Worm (Caenorhabditis elegans) whole organism, L1 larva: Measurements from ENCODE around the gene sre-16.

Experiments
- aly-2 ChIP-seq: fragments of 150-350 bp; optimal IDR thresholded peaks from 2 replicates; lab custom pipeline; 2014; ENCODE audit warnings: missing biosample characterization, missing genetic modification characterization
- ceh-82 ChIP-seq, 3 experiments: fragments of 150-350 bp in 1 of 3; sonication (generic microtip) in 2 of 3; optimal IDR thresholded peaks; 2 replicates each; lab custom pipeline; 2014 to 2017; ENCODE audit warnings: missing biosample characterization in 3 of 3, missing genetic modification characterization in 3 of 3
- ceh-90 ChIP-seq: sonication (generic microtip); optimal IDR thresholded peaks from 2 replicates; lab custom pipeline; 2016; ENCODE audit warnings: missing genetic modification characterization, missing compliant biosample characterization
- dpl-1 ChIP-seq, 3 experiments: fragments of 150-350 bp in 2 of 3; sonication (generic microtip) in 1 of 3; optimal IDR thresholded peaks; 2 replicates each; lab custom pipeline; 2014 to 2017; ENCODE audit warnings: missing biosample characterization in 3 of 3, missing genetic modification characterization in 3 of 3, missing genetic modification reagents in 3 of 3
- dsc-1 ChIP-seq: sonication (generic microtip); optimal IDR thresholded peaks from 2 replicates; lab custom pipeline; 2016; ENCODE audit warnings: mild to moderate bottlenecking, missing genetic modification characterization, missing compliant biosample characterization
- efl-1 ChIP-seq, 4 experiments: fragments of 150-350 bp; optimal IDR thresholded peaks in 3 of 4; peaks in 1 of 4; 1 replicate in 1 of 4; 2 replicates in 3 of 4; lab custom pipeline; 2014; ENCODE audit warnings: missing biosample characterization in 2 of 4, missing genetic modification characterization in 2 of 4, missing genetic modification reagents in 2 of 4
- efl-3 ChIP-seq: fragments of 200-800 bp; sonication (Bioruptor generic); optimal IDR thresholded peaks from 2 replicates; lab custom pipeline; 2018; ENCODE audit warnings: mild to moderate bottlenecking, missing genetic modification characterization, missing compliant biosample characterization
- egl-13 ChIP-seq: sonication (generic microtip); optimal IDR thresholded peaks from 2 replicates; lab custom pipeline; 2016; ENCODE audit warnings: missing genotype, missing genetic modification reagents, missing genetic modification characterization, missing compliant biosample characterization
- elt-3 ChIP-seq, 6 experiments: fragments of 150-350 bp in 1 of 6; sonication (generic microtip); optimal IDR thresholded peaks; 2 replicates each; lab custom pipeline; 2017 to 2018; ENCODE audit warnings: missing biosample characterization in 6 of 6, missing genetic modification characterization in 6 of 6, inconsistent platforms in 1 of 6
- fkh-10 ChIP-seq: sonication (generic microtip); optimal IDR thresholded peaks from 2 replicates; lab custom pipeline; 2017; ENCODE audit warnings: missing biosample characterization, missing genetic modification reagents, missing genetic modification characterization
- jun-1 ChIP-seq: fragments of 150-350 bp; optimal IDR thresholded peaks from 2 replicates; lab custom pipeline; 2014; ENCODE audit warnings: missing biosample characterization, missing genetic modification reagents, missing genetic modification characterization
- lin-14 ChIP-seq: fragments of 200-800 bp; sonication (Bioruptor generic); optimal IDR thresholded peaks from 2 replicates; lab custom pipeline; 2018; ENCODE audit warnings: mild to moderate bottlenecking, missing genetic modification characterization, moderate library complexity, missing compliant biosample characterization
- lin-15B ChIP-seq: fragments of 150-350 bp; sonication (generic microtip); optimal IDR thresholded peaks from 3 replicates; lab custom pipeline; 2014; ENCODE audit warnings: missing biosample characterization, missing genetic modification characterization
- lin-39 ChIP-seq: fragments of 150-350 bp; optimal IDR thresholded peaks from 2 replicates; lab custom pipeline; 2014; ENCODE audit warnings: missing biosample characterization, missing genetic modification reagents, missing genetic modification characterization
- lir-3 ChIP-seq: sonication (generic microtip); optimal IDR thresholded peaks from 2 replicates; lab custom pipeline; 2016; ENCODE audit warnings: mild to moderate bottlenecking, missing genetic modification characterization, moderate library complexity, missing compliant biosample characterization; ENCODE audit not compliant: poor library complexity
- lsy-2 ChIP-seq, 2 experiments: fragments of 150-350 bp; optimal IDR thresholded peaks; 2 replicates each; lab custom pipeline; 2014; ENCODE audit warnings: missing biosample characterization in 2 of 2, missing genetic modification characterization in 2 of 2
- mab-9 ChIP-seq: fragments of 200-800 bp; sonication (Bioruptor generic); IDR thresholded peaks from 2 replicates; pipeline ENCODE4 v1.3.6; 2022; ENCODE audit warnings: missing genetic modification reagents, missing genetic modification characterization, missing compliant biosample characterization
- mdl-1 ChIP-seq, 2 experiments: fragments of 150-350 bp; optimal IDR thresholded peaks; 2 replicates each; lab custom pipeline; 2014 to 2017; ENCODE audit warnings: missing biosample characterization in 2 of 2, missing genetic modification characterization in 2 of 2, inconsistent platforms in 1 of 2
- mef-2 ChIP-seq: fragments of 150-350 bp; optimal IDR thresholded peaks from 2 replicates; lab custom pipeline; 2014; ENCODE audit warnings: missing biosample characterization, missing genetic modification characterization
- nhr-11 ChIP-seq: fragments of 150-350 bp; optimal IDR thresholded peaks from 2 replicates; lab custom pipeline; 2014; ENCODE audit warnings: missing biosample characterization, missing genetic modification characterization
- nhr-237 ChIP-seq: fragments of 150-350 bp; optimal IDR thresholded peaks from 2 replicates; lab custom pipeline; 2014; ENCODE audit warnings: missing biosample characterization, missing genetic modification characterization
- pax-3 ChIP-seq: fragments of 200-800 bp; sonication (Bioruptor generic); optimal IDR thresholded peaks from 2 replicates; lab custom pipeline; 2018; ENCODE audit warnings: mild to moderate bottlenecking, missing genetic modification characterization, moderate library complexity, missing compliant biosample characterization
- rnt-1 ChIP-seq: sonication (generic microtip); optimal IDR thresholded peaks from 2 replicates; lab custom pipeline; 2016; ENCODE audit warnings: mild to moderate bottlenecking, missing genetic modification characterization, moderate library complexity, missing compliant biosample characterization
- skn-1 ChIP-seq: fragments of 150-350 bp; optimal IDR thresholded peaks from 2 replicates; lab custom pipeline; 2014; ENCODE audit warnings: missing biosample characterization, missing genetic modification characterization
- snpc-4 ChIP-seq: fragments of 150-350 bp; optimal IDR thresholded peaks from 2 replicates; lab custom pipeline; 2014; ENCODE audit warnings: missing biosample characterization, missing genetic modification characterization
- sptf-1 ChIP-seq: fragments of 150-350 bp; optimal IDR thresholded peaks from 2 replicates; lab custom pipeline; 2014; ENCODE audit warnings: missing biosample characterization, missing genetic modification characterization
- tbx-2 ChIP-seq: sonication (generic microtip); optimal IDR thresholded peaks from 2 replicates; lab custom pipeline; 2016; ENCODE audit warnings: missing genetic modification characterization, missing compliant biosample characterization
- unc-130 ChIP-seq: fragments of 150-350 bp; optimal IDR thresholded peaks from 2 replicates; lab custom pipeline; 2017; ENCODE audit warnings: missing biosample characterization, missing genetic modification characterization, inconsistent platforms
- unc-30 ChIP-seq: sonication (generic microtip); optimal IDR thresholded peaks from 2 replicates; lab custom pipeline; 2017; ENCODE audit warnings: missing biosample characterization, missing genetic modification characterization
- unc-62 ChIP-seq: fragments of 150-350 bp; optimal IDR thresholded peaks from 2 replicates; lab custom pipeline; 2014; ENCODE audit warnings: missing biosample characterization, missing genetic modification reagents, missing genetic modification characterization
- unc-98 ChIP-seq: fragments of 200-800 bp; sonication (Bioruptor generic); IDR thresholded peaks from 2 replicates; pipeline ENCODE4 v1.3.6; 2022; ENCODE audit warnings: missing genetic modification characterization, missing compliant biosample characterization
- vab-15 ChIP-seq: sonication (generic microtip); optimal IDR thresholded peaks from 2 replicates; lab custom pipeline; 2017; ENCODE audit warnings: missing genotype, mild to moderate bottlenecking, missing genetic modification characterization, missing compliant biosample characterization
- zag-1 ChIP-seq: fragments of 150-350 bp; optimal IDR thresholded peaks from 2 replicates; lab custom pipeline; 2014; ENCODE audit warnings: missing biosample characterization, missing genetic modification characterization
- zip-4 ChIP-seq: fragments of 200-800 bp; sonication (Bioruptor generic); optimal IDR thresholded peaks from 2 replicates; lab custom pipeline; 2018; ENCODE audit warnings: mild to moderate bottlenecking, missing genetic modification characterization, moderate library complexity, missing compliant biosample characterization

Gene sre-16

DNA sequence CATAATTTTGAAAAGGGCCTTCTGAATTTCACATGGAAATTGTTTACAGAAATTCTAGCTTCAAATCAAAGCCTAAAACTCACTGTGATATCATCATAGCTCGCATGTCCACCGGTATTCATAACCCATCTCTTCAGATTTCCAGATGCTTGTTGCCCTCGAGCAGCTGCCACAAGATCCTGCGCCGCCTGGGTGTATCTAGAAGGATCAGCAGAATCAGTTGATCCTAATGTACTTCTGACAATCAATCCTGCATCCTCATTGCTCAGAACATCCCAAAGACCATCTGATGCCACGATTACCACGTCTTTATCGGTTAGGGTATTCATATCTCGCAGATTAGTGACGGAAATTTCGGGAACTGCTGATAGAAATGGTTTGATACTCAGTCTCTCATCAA, 30.0 kb upstream of the sre-16 start:
- TF ChIP-seq unc-130 (tag; lab: Kevin White, UChicago) (no peak), unc-62 (GFP tag; lab: Kevin White, UChicago) (no peak), aly-2 (tag; lab: Kevin White, UChicago) (no peak), snpc-4 (tag; lab: Kevin White, UChicago) (no peak), mab-9 (GFP tag; lab: Robert Waterston, UW) (no peak), lin-15B (tag; lab: Kevin White, UChicago) (no peak), efl-3 (GFP tag; lab: Kevin White, UChicago) (no peak), sptf-1 (tag; lab: Kevin White, UChicago) (no peak), zag-1 (no peak), elt-3 (tag; optimal IDR thresholded peaks at IDR 0.05; lab: Kevin White, UChicago) (no peak), lsy-2 (tag; optimal IDR thresholded peaks at IDR 0.05; lab: Kevin White, UChicago) (no peak), lin-14 (no peak), mef-2 (tag; lab: Kevin White, UChicago) (no peak), fkh-10 (GFP tag; lab: Kevin White, UChicago) (no peak)

DNA sequence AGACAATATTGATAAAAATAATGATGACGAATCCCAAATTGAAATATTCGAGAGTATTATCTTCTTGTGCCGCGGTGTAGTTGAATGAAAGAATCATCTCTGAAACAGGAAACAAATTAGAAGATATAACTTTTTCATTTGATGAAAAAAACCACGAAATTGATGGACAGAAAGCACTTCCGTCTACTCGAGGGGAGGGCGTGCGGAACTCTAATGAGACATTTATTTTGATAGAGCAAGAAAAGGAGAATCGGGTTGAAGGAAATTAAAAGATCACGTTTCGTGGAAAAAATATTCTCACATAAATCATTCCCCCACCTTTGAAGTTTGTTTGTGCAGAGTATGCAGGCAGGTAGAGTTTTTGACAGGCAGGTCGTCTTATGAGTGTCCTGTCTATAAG, 25.4 kb upstream of the sre-16 start, which contains the start of gene sre-14:
Gene sre-14, minus strand, starts transcription at position 101 of the 400 bp plus-strand sequence.
- TF ChIP-seq dsc-1 (tag; lab: Kevin White, UChicago) (peak; percentile 22), skn-1 (tag; lab: Kevin White, UChicago) (no peak)

DNA sequence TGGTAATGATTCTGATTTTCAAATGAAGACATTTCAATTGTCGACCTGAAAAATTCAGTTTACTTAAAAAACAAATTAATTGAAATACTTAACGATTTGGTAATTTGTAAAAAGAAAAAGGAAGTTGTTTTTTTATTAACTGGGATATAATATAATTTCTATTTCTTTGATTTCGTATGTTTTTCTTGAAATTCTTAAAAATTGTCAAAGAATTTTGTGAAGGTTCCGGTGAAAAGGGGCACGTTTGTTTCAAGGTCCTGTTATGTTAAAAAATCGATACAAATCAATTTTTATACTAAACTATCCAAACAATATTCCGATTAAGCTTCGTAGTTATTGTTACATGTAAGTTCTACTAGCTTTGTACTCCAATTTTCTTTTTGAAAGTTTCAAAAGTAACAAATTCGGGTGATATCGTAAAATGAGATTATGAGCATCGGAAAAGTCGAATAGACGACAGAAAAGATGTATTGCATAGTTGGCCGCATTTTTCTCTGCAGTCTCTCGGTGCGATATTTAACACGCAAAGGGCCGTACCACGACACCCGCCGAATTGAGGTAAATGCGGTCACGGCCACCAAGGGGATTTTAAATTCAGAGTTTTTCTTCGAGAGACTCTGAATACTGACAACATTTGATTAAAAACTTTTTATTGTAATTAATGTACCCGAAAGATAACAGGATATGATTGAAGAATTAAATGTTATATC, 23.4 kb upstream of the sre-16 start, which contains the start of gene Y39C12A.9:
Gene Y39C12A.9, minus strand, starts transcription at position 51 of the 710 bp plus-strand sequence.
- TF ChIP-seq unc-30 (tag; lab: Kevin White, UChicago) (no peak), rnt-1 (tag; lab: Kevin White, UChicago) (peak; percentile 53), ceh-90 (no peak), lsy-2 (tag; optimal IDR thresholded peaks at IDR 0.05; lab: Kevin White, UChicago) (peak in 1 of 2 experiments; percentile 49), efl-1 (optimal IDR thresholded peaks at IDR 0.05; lab: Kevin White, UChicago) (peak in 1 of 2 experiments; percentile 44), efl-1 (GFP tag; optimal IDR thresholded peaks at IDR 0.05 in 1 of 2; lab: Kevin White, UChicago) (no peak), dpl-1 (GFP tag; optimal IDR thresholded peaks at IDR 0.05; lab: Kevin White, UChicago) (peak in 1 of 3 experiments; percentile 20), ceh-82 (tag; optimal IDR thresholded peaks at IDR 0.05; lab: Kevin White, UChicago) (peak in 1 of 3 experiments; percentile 4)

DNA sequence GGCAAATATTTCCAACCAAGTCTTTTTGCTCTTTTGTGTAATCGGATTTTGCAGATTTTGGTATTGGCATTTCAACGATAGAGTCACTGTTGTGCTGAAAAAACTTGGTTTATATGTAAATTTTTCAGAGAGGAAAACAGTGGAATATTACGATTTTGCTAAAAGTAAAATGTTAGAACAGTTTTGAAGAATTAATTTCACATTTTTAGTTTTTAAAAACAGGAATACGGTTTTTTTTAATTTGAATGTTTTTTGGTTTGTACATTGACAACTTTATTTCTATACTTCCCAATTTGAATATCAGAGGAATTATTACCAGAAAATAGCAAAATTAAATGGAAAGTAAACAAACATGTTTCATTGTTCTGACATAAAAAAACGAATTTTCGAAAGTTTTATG, 16.7 kb upstream of the sre-16 start, which contains the start of gene dnj-26:
Gene dnj-26, minus strand, starts transcription at position 101 of the 400 bp plus-strand sequence.
- no peak for TF ChIP-seq efl-1 (optimal IDR thresholded peaks at IDR 0.05; lab: Kevin White, UChicago)
- peak in 1 of 2 experiments; percentile 59 for TF ChIP-seq efl-1 (GFP tag; optimal IDR thresholded peaks at IDR 0.05 in 1 of 2; lab: Kevin White, UChicago)
- TF ChIP-seq jun-1 (tag; lab: Kevin White, UChicago), result no peak
- no peak for TF ChIP-seq zip-4 (GFP tag; lab: Kevin White, UChicago)
- no peak for TF ChIP-seq tbx-2 (tag; lab: Kevin White, UChicago)

DNA sequence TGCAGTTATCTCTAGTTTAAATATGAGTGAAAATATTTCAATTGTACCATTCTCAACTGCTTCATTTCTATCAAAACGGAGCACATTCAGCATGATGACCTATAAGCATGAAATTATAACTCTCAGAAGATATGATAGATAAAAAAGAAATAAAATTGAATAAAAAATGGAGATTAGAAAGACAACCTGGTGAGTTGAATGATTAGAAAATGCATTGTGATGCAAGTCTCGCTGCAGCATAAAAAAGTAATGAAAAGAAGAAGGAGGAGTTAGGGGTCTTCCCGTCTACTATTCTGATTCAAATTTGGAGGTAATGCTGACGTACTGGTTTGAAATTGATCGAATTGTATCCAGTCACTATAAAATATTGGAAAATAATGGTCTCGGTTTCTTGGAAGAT, 8.8 kb upstream of the sre-16 start, which contains the start of gene sre-15:
Gene sre-15, minus strand, starts transcription at position 101 of the 400 bp plus-strand sequence.
- TF ChIP-seq dpl-1 (GFP tag; optimal IDR thresholded peaks at IDR 0.05; lab: Kevin White, UChicago) (no peak), dsc-1 (tag; lab: Kevin White, UChicago) (peak; percentile 6), mab-9 (GFP tag; lab: Robert Waterston, UW) (no peak), pax-3 (no peak), efl-1 (optimal IDR thresholded peaks at IDR 0.05; lab: Kevin White, UChicago) (no peak), efl-1 (GFP tag; optimal IDR thresholded peaks at IDR 0.05 in 1 of 2; lab: Kevin White, UChicago) (peak in 1 of 2 experiments; percentile 58), lin-39 (tag; lab: Kevin White, UChicago) (no peak), mdl-1 (tag; optimal IDR thresholded peaks at IDR 0.05; lab: Kevin White, UChicago) (no peak), efl-3 (GFP tag; lab: Kevin White, UChicago) (no peak), lir-3 (no peak), egl-13 (tag; lab: Kevin White, UChicago) (no peak), unc-30 (tag; lab: Kevin White, UChicago) (no peak), vab-15 (no peak), unc-98 (no peak), nhr-11 (tag; lab: Kevin White, UChicago) (no peak), elt-3 (tag; optimal IDR thresholded peaks at IDR 0.05; lab: Kevin White, UChicago) (no peak), nhr-237 (tag; lab: Kevin White, UChicago) (no peak)
- TF ChIP-seq, all 84 proteins: peak for 2
